Worm (Caenorhabditis elegans): ENCODE data around the gene grl-30.

ce11 chrV:3551765-3552164 is 4.3 kb upstream of the grl-30 start, which contains the start of gene grl-28:
- no peak for TF ChIP-seq nhr-10 (tag; optimal IDR thresholded peaks at IDR 0.05)
- no peak for TF ChIP-seq ceh-82 (tag; optimal IDR thresholded peaks at IDR 0.05)
